Fruit fly (Drosophila melanogaster) whole organism, embryonic: ENCODE data around the gene CG13623.

Source experiments
- Ada2b ChIP-seq: fragments of 200-800 bp; sonication (Bioruptor generic); IDR thresholded peaks from 2 replicates; pipeline ENCODE4 v1.3.6; 2022; ENCODE audit warnings: missing biosample characterization, missing genetic modification characterization
- B-H1 ChIP-seq: fragments of 200-800 bp; sonication (Bioruptor generic); IDR thresholded peaks from 3 replicates; pipeline ENCODE4 v1.3.6; 2022; ENCODE audit warnings: missing biosample characterization, missing genetic modification characterization
- Bdp1 ChIP-seq: fragments of 200-800 bp; sonication (Bioruptor generic); optimal IDR thresholded peaks from 3 replicates; lab custom pipeline; 2016; ENCODE audit warnings: missing biosample characterization, missing genetic modification characterization
- Blimp-1 ChIP-seq: fragments of 200-800 bp; sonication (Bioruptor generic); optimal IDR thresholded peaks from 3 replicates; lab custom pipeline; 2018; ENCODE audit warnings: missing biosample characterization, missing genetic modification characterization, mild to moderate bottlenecking, moderate library complexity, missing genetic modification reagents
- C15 ChIP-seq: fragments of 200-800 bp; sonication (Bioruptor generic); IDR thresholded peaks from 3 replicates; pipeline ENCODE4 v1.3.6; 2022; ENCODE audit warnings: missing biosample characterization, missing genetic modification characterization
- CG10274 ChIP-seq: fragments of 200-800 bp; sonication (Bioruptor generic); optimal IDR thresholded peaks from 3 replicates; lab custom pipeline; 2017; ENCODE audit warnings: missing biosample characterization, mild to moderate bottlenecking, missing genetic modification characterization
- CG10565 ChIP-seq: fragments of 200-800 bp; sonication (Bioruptor generic); optimal IDR thresholded peaks from 3 replicates; lab custom pipeline; 2016; ENCODE audit warnings: missing biosample characterization, mild to moderate bottlenecking, missing genetic modification characterization
- CG11247 ChIP-seq: fragments of 200-800 bp; sonication (Bioruptor generic); IDR thresholded peaks from 2 replicates; pipeline ENCODE4 v1.3.6; 2022; ENCODE audit warnings: missing biosample characterization, missing genetic modification characterization
- CG11504 ChIP-seq: fragments of 200-800 bp; sonication (Bioruptor generic); optimal IDR thresholded peaks from 3 replicates; lab custom pipeline; 2019; ENCODE audit warnings: missing biosample characterization, mild to moderate bottlenecking, missing genetic modification characterization, moderate library complexity
- CG12942 ChIP-seq: fragments of 200-800 bp; sonication (Bioruptor generic); optimal IDR thresholded peaks from 3 replicates; lab custom pipeline; 2016; ENCODE audit warnings: missing biosample characterization, missing genetic modification characterization
- CG13287 ChIP-seq: fragments of 200-800 bp; sonication (Bioruptor generic); IDR thresholded peaks from 2 replicates; pipeline ENCODE4 v1.3.6; 2022; ENCODE audit warnings: missing biosample characterization, missing genetic modification characterization; ENCODE audit not compliant: partially characterized antibody
- CG13894 ChIP-seq: fragments of 200-800 bp; sonication (Bioruptor generic); optimal IDR thresholded peaks from 3 replicates; lab custom pipeline; 2018; ENCODE audit warnings: missing biosample characterization, mild to moderate bottlenecking, missing genetic modification characterization, moderate library complexity
- CG14014 ChIP-seq: fragments of 200-800 bp; sonication (Bioruptor generic); IDR thresholded peaks from 2 replicates; pipeline ENCODE4 v1.3.6; 2022; ENCODE audit warnings: missing biosample characterization, missing genetic modification characterization
- CG15011 ChIP-seq: fragments of 200-800 bp; sonication (Bioruptor generic); optimal IDR thresholded peaks from 3 replicates; lab custom pipeline; 2018; ENCODE audit warnings: missing biosample characterization, mild to moderate bottlenecking, missing genetic modification characterization
- CG16813 ChIP-seq: fragments of 200-800 bp; sonication (Bioruptor generic); IDR thresholded peaks from 3 replicates; pipeline ENCODE4 v1.3.6; 2022; ENCODE audit warnings: missing biosample characterization, missing genetic modification characterization; ENCODE audit not compliant: partially characterized antibody
- CG1792 ChIP-seq: fragments of 200-800 bp; sonication (Bioruptor generic); optimal IDR thresholded peaks from 2 replicates; lab custom pipeline; 2016; ENCODE audit warnings: missing biosample characterization, missing genetic modification characterization
- CG18476 ChIP-seq: fragments of 200-800 bp; sonication (Bioruptor generic); optimal IDR thresholded peaks from 2 replicates; lab custom pipeline; 2016; ENCODE audit warnings: missing biosample characterization, mild to moderate bottlenecking, missing genetic modification characterization
- CG2199 ChIP-seq: fragments of 200-800 bp; sonication (Bioruptor generic); IDR thresholded peaks from 3 replicates; pipeline ENCODE4 v1.3.6; 2022; ENCODE audit warnings: missing biosample characterization, missing genetic modification characterization
- CG4854 ChIP-seq: fragments of 200-800 bp; sonication (Bioruptor generic); optimal IDR thresholded peaks from 2 replicates; lab custom pipeline; 2016; ENCODE audit warnings: missing biosample characterization, missing genetic modification characterization, inconsistent platforms
- CG5180 ChIP-seq: fragments of 200-800 bp; sonication (Bioruptor generic); optimal IDR thresholded peaks from 3 replicates; lab custom pipeline; 2017; ENCODE audit warnings: missing biosample characterization, missing genetic modification characterization, mild to moderate bottlenecking, moderate library complexity, missing genetic modification reagents
- CG6791 ChIP-seq: fragments of 200-800 bp; sonication (Bioruptor generic); IDR thresholded peaks from 3 replicates; pipeline ENCODE4 v1.3.6; 2022; ENCODE audit warnings: missing biosample characterization, missing genetic modification characterization; ENCODE audit not compliant: partially characterized antibody
- CG7271 ChIP-seq: fragments of 200-800 bp; sonication (Bioruptor generic); optimal IDR thresholded peaks from 2 replicates; lab custom pipeline; 2018; ENCODE audit warnings: missing biosample characterization, mild to moderate bottlenecking, missing genetic modification characterization, moderate library complexity
- CG8478 ChIP-seq: fragments of >200 bp; optimal IDR thresholded peaks from 2 replicates; lab custom pipeline; 2018
- Dip3 ChIP-seq: fragments of 200-800 bp; sonication (Bioruptor generic); optimal IDR thresholded peaks from 3 replicates; lab custom pipeline; 2016; ENCODE audit warnings: missing biosample characterization, missing genetic modification characterization
- Gug ChIP-seq: fragments of 200-800 bp; sonication (Bioruptor generic); IDR thresholded peaks from 4 replicates; pipeline ENCODE4 v1.3.6; 2022; ENCODE audit warnings: missing biosample characterization, missing genetic modification characterization
- HLHmδ ChIP-seq: fragments of 200-800 bp; sonication (Bioruptor generic); optimal IDR thresholded peaks from 2 replicates; lab custom pipeline; 2018; ENCODE audit warnings: missing biosample characterization, mild to moderate bottlenecking, missing genetic modification characterization, moderate library complexity
- Kr ChIP-seq: fragments of 200-800 bp; sonication (Bioruptor generic); optimal IDR thresholded peaks from 2 replicates; lab custom pipeline; 2017; ENCODE audit warnings: missing biosample characterization, mild to moderate bottlenecking, missing genetic modification characterization
- MESR4 ChIP-seq: fragments of 200-800 bp; sonication (Bioruptor generic); optimal IDR thresholded peaks from 2 replicates; lab custom pipeline; 2018; ENCODE audit warnings: missing biosample characterization, mild to moderate bottlenecking, missing genetic modification characterization, moderate library complexity
- Mrtf ChIP-seq: fragments of 200-800 bp; sonication (Bioruptor generic); IDR thresholded peaks from 3 replicates; pipeline ENCODE4 v1.3.6; 2022; ENCODE audit warnings: missing biosample characterization, missing genetic modification characterization
- NK7.1 ChIP-seq: fragments of 200-800 bp; sonication (Bioruptor generic); optimal IDR thresholded peaks from 3 replicates; lab custom pipeline; 2016; ENCODE audit warnings: missing biosample characterization, missing genetic modification characterization
- NfI ChIP-seq: fragments of 200-800 bp; sonication (Bioruptor generic); optimal IDR thresholded peaks from 3 replicates; lab custom pipeline; 2018; ENCODE audit warnings: missing biosample characterization, mild to moderate bottlenecking, missing genetic modification characterization, moderate library complexity
- Side ChIP-seq: fragments of 200-800 bp; sonication (Bioruptor generic); optimal IDR thresholded peaks from 2 replicates; lab custom pipeline; 2016; ENCODE audit warnings: missing biosample characterization, missing genetic modification characterization
- Six4 ChIP-seq: fragments of 200-800 bp; sonication (Bioruptor generic); optimal IDR thresholded peaks from 2 replicates; lab custom pipeline; 2016; ENCODE audit warnings: missing biosample characterization, missing genetic modification characterization
- Sry-δ ChIP-seq: fragments of 200-800 bp; sonication (Bioruptor generic); optimal IDR thresholded peaks from 2 replicates; lab custom pipeline; 2016; ENCODE audit warnings: missing biosample characterization, missing genetic modification characterization
- az2 ChIP-seq: fragments of 200-800 bp; sonication (Bioruptor generic); optimal IDR thresholded peaks from 3 replicates; lab custom pipeline; 2016; ENCODE audit warnings: missing biosample characterization, missing genetic modification characterization
- caup ChIP-seq: fragments of 200-800 bp; sonication (Bioruptor generic); optimal IDR thresholded peaks from 3 replicates; lab custom pipeline; 2017; ENCODE audit warnings: missing biosample characterization, mild to moderate bottlenecking, missing genetic modification characterization, moderate library complexity; ENCODE audit not compliant: severe bottlenecking
- chinmo ChIP-seq: fragments of 200-800 bp; sonication (Bioruptor generic); IDR thresholded peaks from 4 replicates; pipeline ENCODE4 v1.3.6; 2022; ENCODE audit warnings: missing biosample characterization, missing genetic modification characterization; ENCODE audit not compliant: partially characterized antibody
- chm ChIP-seq: fragments of 200-800 bp; sonication (Bioruptor generic); IDR thresholded peaks from 2 replicates; pipeline ENCODE4 v1.3.6; 2022; ENCODE audit warnings: missing biosample characterization, missing genetic modification characterization
- dm ChIP-seq: fragments of 200-800 bp; sonication (Bioruptor generic); optimal IDR thresholded peaks from 3 replicates; lab custom pipeline; 2016; ENCODE audit warnings: missing biosample characterization, missing genetic modification characterization
- dmrt99B ChIP-seq: fragments of 200-800 bp; sonication (Bioruptor generic); optimal IDR thresholded peaks from 2 replicates; lab custom pipeline; 2018; ENCODE audit warnings: missing biosample characterization, mild to moderate bottlenecking, missing genetic modification characterization, moderate library complexity
- en ChIP-seq: fragments of 200-800 bp; sonication (Bioruptor generic); optimal IDR thresholded peaks from 2 replicates; lab custom pipeline; 2016; ENCODE audit warnings: missing biosample characterization, missing genetic modification characterization
- ewg ChIP-seq: fragments of 200-800 bp; sonication (Bioruptor generic); optimal IDR thresholded peaks from 3 replicates; lab custom pipeline; 2017; ENCODE audit warnings: mild to moderate bottlenecking, missing biosample characterization, missing genetic modification reagents, missing genetic modification characterization
- exex ChIP-seq: fragments of 200-800 bp; sonication (Bioruptor generic); optimal IDR thresholded peaks from 4 replicates; lab custom pipeline; 2018; ENCODE audit warnings: missing biosample characterization, mild to moderate bottlenecking, missing genetic modification characterization, moderate library complexity
- h ChIP-seq: fragments of >200 bp; optimal IDR thresholded peaks from 2 replicates; lab custom pipeline; 2017
- her ChIP-seq: fragments of 200-800 bp; sonication (Bioruptor generic); optimal IDR thresholded peaks from 2 replicates; lab custom pipeline; 2016; ENCODE audit warnings: missing biosample characterization, missing genetic modification characterization
- jing ChIP-seq: fragments of 200-800 bp; sonication (Bioruptor generic); optimal IDR thresholded peaks from 2 replicates; lab custom pipeline; 2018; ENCODE audit warnings: missing biosample characterization, mild to moderate bottlenecking, missing genetic modification characterization
- mam ChIP-seq: fragments of 200-800 bp; sonication (Bioruptor generic); optimal IDR thresholded peaks from 3 replicates; lab custom pipeline; 2016; ENCODE audit warnings: missing biosample characterization, missing genetic modification characterization
- rib ChIP-seq: fragments of 200-800 bp; sonication (Bioruptor generic); IDR thresholded peaks from 2 replicates; pipeline ENCODE4 v1.3.6; 2022; ENCODE audit warnings: missing biosample characterization, missing genetic modification characterization
- slp2 ChIP-seq: fragments of 200-800 bp; sonication (Bioruptor generic); optimal IDR thresholded peaks from 2 replicates; lab custom pipeline; 2016; ENCODE audit warnings: missing biosample characterization, missing genetic modification characterization
- sr ChIP-seq: fragments of 200-800 bp; sonication (Bioruptor generic); IDR thresholded peaks from 3 replicates; pipeline ENCODE4 v1.3.6; 2022; ENCODE audit warnings: missing biosample characterization, missing genetic modification characterization
- tx ChIP-seq: fragments of 200-800 bp; sonication (Bioruptor generic); optimal IDR thresholded peaks from 2 replicates; lab custom pipeline; 2016; ENCODE audit warnings: missing biosample characterization, missing genetic modification characterization

CG13623 gene

DNA sequence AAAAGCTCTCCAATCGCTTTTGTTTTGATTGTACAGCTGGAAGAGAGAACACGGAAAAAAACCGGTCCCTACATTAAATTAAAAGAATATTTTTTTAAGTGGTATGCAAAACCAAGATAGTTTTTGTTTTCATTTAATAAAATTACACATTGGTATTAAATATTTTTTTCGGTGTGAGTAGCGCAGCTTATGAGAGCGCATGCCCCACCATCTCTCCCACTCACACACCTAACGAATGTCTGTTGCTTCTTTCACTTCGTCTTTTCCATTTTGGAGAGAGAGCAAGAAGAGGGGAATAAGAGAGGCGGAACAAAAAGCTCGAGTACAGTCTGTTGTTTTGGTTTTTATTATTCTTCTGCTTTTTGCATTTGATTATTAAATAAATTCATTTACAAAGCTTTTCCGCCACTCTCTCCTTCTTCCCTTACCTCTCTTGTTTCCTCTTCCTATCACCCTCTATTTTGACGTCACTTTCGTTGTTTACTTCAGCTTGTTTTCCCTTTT, 42.2 kb upstream of the CG13623 start (continued):
- TF ChIP-seq CG4854 (GFP tag; lab: Kevin White, UChicago) (peak; percentile 96), slp2 (GFP tag; lab: Kevin White, UChicago) (peak; percentile 93), Gug (GFP tag; lab: Robert Waterston, UW) (peak; percentile 94), CG1792 (GFP tag; lab: Kevin White, UChicago) (peak; percentile 93), az2 (GFP tag; lab: Kevin White, UChicago) (peak; percentile 98), CG18476 (GFP tag; lab: Kevin White, UChicago) (peak; percentile 97), CG7271 (peak; percentile 68), tx (GFP tag; lab: Kevin White, UChicago) (peak; percentile 94), CG12942 (GFP tag; lab: Kevin White, UChicago) (peak; percentile 94), CG14014 (GFP tag; lab: Robert Waterston, UW) (peak; percentile 99), mam (GFP tag; lab: Kevin White, UChicago) (peak; percentile 97), CG11247 (peak; percentile 99), CG13894 (tag; lab: Kevin White, UChicago) (peak; percentile 99), caup (GFP tag; lab: Kevin White, UChicago) (peak; percentile 99), Ada2b (GFP tag; lab: Robert Waterston, UW) (peak; percentile 98), Sry-δ (GFP tag; lab: Kevin White, UChicago) (peak; percentile 60), B-H1 (GFP tag; lab: Robert Waterston, UW) (peak; percentile 98), HLHmδ (GFP tag; lab: Kevin White, UChicago) (no peak), Six4 (peak; percentile 96), h (lab: Kevin White, UChicago) (no peak), en (GFP tag; lab: Kevin White, UChicago) (peak; percentile 87), Mrtf (GFP tag; lab: Robert Waterston, UW) (peak; percentile 98), Bdp1 (GFP tag; lab: Kevin White, UChicago) (peak; percentile 91), CG16813 (no peak), Dip3 (GFP tag; lab: Kevin White, UChicago) (peak; percentile 96), CG6791 (no peak), NK7.1 (GFP tag; lab: Kevin White, UChicago) (peak; percentile 90), CG5180 (peak; percentile 91), NfI (GFP tag; lab: Kevin White, UChicago) (peak; percentile 98), dmrt99B (tag; lab: Kevin White, UChicago) (peak; percentile 98), MESR4 (peak; percentile 59), Blimp-1 (GFP tag; lab: Kevin White, UChicago) (peak; percentile 96), CG2199 (GFP tag; lab: Robert Waterston, UW) (peak; percentile 98), jing (GFP tag; lab: Kevin White, UChicago) (peak; percentile 86), chinmo (GFP tag; lab: Robert Waterston, UW) (peak; percentile 74; the same call in 2 of the 4 replicates), CG15011 (GFP tag; lab: Kevin White, UChicago) (peak; percentile 97), CG11504 (tag; lab: Kevin White, UChicago) (peak; percentile 96), her (GFP tag; lab: Kevin White, UChicago) (peak; percentile 90), Side (GFP tag; lab: Kevin White, UChicago) (peak; percentile 96), exex (tag; lab: Kevin White, UChicago) (peak; percentile 92), dm (GFP tag; lab: Kevin White, UChicago) (peak; percentile 87), CG8478 (lab: Kevin White, UChicago) (no peak), CG10565 (peak; percentile 75), Kr (GFP tag; lab: Kevin White, UChicago) (no peak), CG13287 (GFP tag; lab: Robert Waterston, UW) (peak; percentile 22; the same call in 1 of the 2 replicates), C15 (GFP tag; lab: Robert Waterston, UW) (peak; percentile 93), rib (GFP tag; lab: Robert Waterston, UW) (peak; percentile 99), ewg (GFP tag; lab: Kevin White, UChicago) (peak; percentile 98), CG10274 (peak; percentile 90), chm (GFP tag; lab: Robert Waterston, UW) (peak; percentile 99), sr (GFP tag; lab: Robert Waterston, UW) (peak; percentile 96)
